Fruit fly (Drosophila melanogaster) whole organism, prepupa: ENCODE results near the gene eIF1.

Experiments used
- Blimp-1 ChIP-seq: fragments of 200-800 bp; sonication (Bioruptor generic); optimal IDR thresholded peaks from 3 replicates; lab custom pipeline; 2017; ENCODE audit warnings: missing biosample characterization, missing genetic modification characterization, mild to moderate bottlenecking, moderate library complexity, missing genetic modification reagents
- CG11294 ChIP-seq: fragments of 200-800 bp; sonication (Bioruptor generic); IDR thresholded peaks from 2 replicates; pipeline ENCODE4 v1.3.6; 2022; ENCODE audit warnings: missing biosample characterization, missing genetic modification characterization
- CG11762 ChIP-seq: fragments of 200-800 bp; sonication (Bioruptor generic); optimal IDR thresholded peaks from 3 replicates; lab custom pipeline; 2016; ENCODE audit warnings: missing biosample characterization, missing genetic modification characterization; ENCODE audit not compliant: insufficient read depth
- CG1621 ChIP-seq: fragments of 200-800 bp; sonication (Bioruptor generic); optimal IDR thresholded peaks from 3 replicates; lab custom pipeline; 2018; ENCODE audit warnings: missing biosample characterization, mild to moderate bottlenecking, missing genetic modification characterization
- CG31627 ChIP-seq: fragments of 200-800 bp; sonication (Bioruptor generic); optimal IDR thresholded peaks from 3 replicates; lab custom pipeline; 2016; ENCODE audit warnings: missing biosample characterization, missing genetic modification characterization
- CG34406 ChIP-seq: fragments of 200-800 bp; sonication (Bioruptor generic); optimal IDR thresholded peaks from 3 replicates; lab custom pipeline; 2016; ENCODE audit warnings: missing biosample characterization, missing genetic modification characterization
- CG4318 ChIP-seq: fragments of 200-800 bp; sonication (Bioruptor generic); optimal IDR thresholded peaks from 3 replicates; lab custom pipeline; 2017; ENCODE audit warnings: missing biosample characterization, mild to moderate bottlenecking, missing genetic modification characterization
- CG6163 ChIP-seq: fragments of 200-800 bp; sonication (Bioruptor generic); IDR thresholded peaks from 3 replicates; pipeline ENCODE4 v1.3.6; 2022; ENCODE audit warnings: missing biosample characterization, missing genetic modification characterization
- CG6276 ChIP-seq: fragments of 200-800 bp; sonication (Bioruptor generic); optimal IDR thresholded peaks from 2 replicates; lab custom pipeline; 2017; ENCODE audit warnings: missing biosample characterization, mild to moderate bottlenecking, missing genetic modification characterization
- CG6792 ChIP-seq: fragments of 200-800 bp; sonication (Bioruptor generic); optimal IDR thresholded peaks from 3 replicates; lab custom pipeline; 2016; ENCODE audit warnings: missing biosample characterization, missing genetic modification characterization
- CG6808 ChIP-seq: fragments of 200-800 bp; sonication (Bioruptor generic); optimal IDR thresholded peaks from 3 replicates; lab custom pipeline; 2017; ENCODE audit warnings: missing biosample characterization, missing genetic modification characterization, mild to moderate bottlenecking, moderate library complexity, missing genetic modification reagents
- CG6854 ChIP-seq: fragments of 200-800 bp; sonication (Bioruptor generic); optimal IDR thresholded peaks from 2 replicates; lab custom pipeline; 2017; ENCODE audit warnings: missing biosample characterization, mild to moderate bottlenecking, missing genetic modification characterization
- CG8119 ChIP-seq: fragments of 200-800 bp; sonication (Bioruptor generic); IDR thresholded peaks from 3 replicates; pipeline ENCODE4 v1.3.6; 2022; ENCODE audit warnings: missing biosample characterization, missing genetic modification characterization
- CG8319 ChIP-seq: fragments of 200-800 bp; sonication (Bioruptor generic); optimal IDR thresholded peaks from 3 replicates; lab custom pipeline; 2016; ENCODE audit warnings: missing biosample characterization, missing genetic modification characterization
- CG8632 ChIP-seq: fragments of 200-800 bp; sonication (Bioruptor generic); optimal IDR thresholded peaks from 3 replicates; lab custom pipeline; 2016; ENCODE audit warnings: missing biosample characterization, missing genetic modification characterization
- CG9139 ChIP-seq: fragments of 200-800 bp; sonication (Bioruptor generic); optimal IDR thresholded peaks from 3 replicates; lab custom pipeline; 2017; ENCODE audit warnings: missing biosample characterization, mild to moderate bottlenecking, missing genetic modification characterization
- Eip78C ChIP-seq: fragments of 200-800 bp; sonication (Bioruptor generic); peaks from one replicate; lab custom pipeline; 2016; ENCODE audit warnings: missing biosample characterization, missing genetic modification characterization
- Ets21C ChIP-seq: fragments of 200-800 bp; sonication (Bioruptor generic); optimal IDR thresholded peaks from 3 replicates; lab custom pipeline; 2016; ENCODE audit warnings: missing biosample characterization, missing genetic modification characterization
- Ets96B ChIP-seq: fragments of 200-800 bp; optimal IDR thresholded peaks from 2 replicates; lab custom pipeline; 2019; ENCODE audit warnings: missing biosample characterization, mild to moderate bottlenecking, missing genetic modification characterization, moderate library complexity
- Gug ChIP-seq: fragments of 200-800 bp; sonication (Bioruptor generic); IDR thresholded peaks from 2 replicates; pipeline ENCODE4 v1.3.6; 2022; ENCODE audit warnings: missing biosample characterization, missing genetic modification characterization
- Hr38 ChIP-seq: sonication (Bioruptor generic); optimal IDR thresholded peaks from 2 replicates; lab custom pipeline; 2016; ENCODE audit warnings: missing biosample characterization, missing genetic modification characterization
- Hr39 ChIP-seq: fragments of 200-800 bp; sonication (Bioruptor generic); optimal IDR thresholded peaks from 2 replicates; lab custom pipeline; 2016; ENCODE audit warnings: missing biosample characterization, missing genetic modification characterization
- Hr4 ChIP-seq: fragments of 200-800 bp; sonication (Bioruptor generic); optimal IDR thresholded peaks from 3 replicates; lab custom pipeline; 2016; ENCODE audit warnings: missing biosample characterization, missing genetic modification characterization
- Met ChIP-seq: fragments of 200-800 bp; sonication (Bioruptor generic); optimal IDR thresholded peaks from 3 replicates; lab custom pipeline; 2016; ENCODE audit warnings: missing biosample characterization, missing genetic modification characterization
- OdsH ChIP-seq: fragments of 200-800 bp; sonication (Bioruptor generic); optimal IDR thresholded peaks from 3 replicates; lab custom pipeline; 2016; ENCODE audit warnings: missing biosample characterization, missing genetic modification characterization
- Smox ChIP-seq: fragments of 200-800 bp; sonication (Bioruptor generic); optimal IDR thresholded peaks from 3 replicates; lab custom pipeline; 2016; ENCODE audit warnings: missing biosample characterization, missing genetic modification characterization
- Sox102F ChIP-seq: fragments of 200-800 bp; sonication (Bioruptor generic); optimal IDR thresholded peaks from 2 replicates; lab custom pipeline; 2016; ENCODE audit warnings: missing biosample characterization, mild to moderate bottlenecking, missing genetic modification characterization
- Sox14 ChIP-seq: fragments of 200-800 bp; sonication (Bioruptor generic); optimal IDR thresholded peaks from 3 replicates; lab custom pipeline; 2016; ENCODE audit warnings: missing biosample characterization, missing genetic modification characterization
- Sox15 ChIP-seq: fragments of 200-800 bp; sonication (Bioruptor generic); optimal IDR thresholded peaks from 3 replicates; lab custom pipeline; 2016; ENCODE audit warnings: missing biosample characterization, missing genetic modification characterization
- achi ChIP-seq: fragments of 200-800 bp; sonication (Bioruptor generic); optimal IDR thresholded peaks from 3 replicates; lab custom pipeline; 2016; ENCODE audit warnings: missing biosample characterization, missing genetic modification characterization
- acj6 ChIP-seq: fragments of 200-800 bp; sonication (Bioruptor generic); optimal IDR thresholded peaks from 3 replicates; lab custom pipeline; 2016; ENCODE audit warnings: missing biosample characterization, missing genetic modification characterization
- dac ChIP-seq: fragments of 200-800 bp; sonication (Bioruptor generic); optimal IDR thresholded peaks from 2 replicates; lab custom pipeline; 2017; ENCODE audit warnings: missing biosample characterization, mild to moderate bottlenecking, missing genetic modification characterization
- eg ChIP-seq: fragments of 200-800 bp; sonication (Bioruptor generic); IDR thresholded peaks from 3 replicates; pipeline ENCODE4 v1.3.6; 2022; ENCODE audit warnings: missing biosample characterization, missing genetic modification characterization
- esn ChIP-seq: fragments of 200-800 bp; sonication (Bioruptor generic); optimal IDR thresholded peaks from 2 replicates; lab custom pipeline; 2016; ENCODE audit warnings: missing biosample characterization, mild to moderate bottlenecking, missing genetic modification characterization, moderate library complexity
- fd59A ChIP-seq: fragments of 200-800 bp; sonication (Bioruptor generic); optimal IDR thresholded peaks from 2 replicates; lab custom pipeline; 2017; ENCODE audit warnings: missing biosample characterization, mild to moderate bottlenecking, missing genetic modification characterization, missing genetic modification reagents
- fd85E ChIP-seq: fragments of 200-800 bp; sonication (Bioruptor generic); optimal IDR thresholded peaks from 3 replicates; lab custom pipeline; 2016; ENCODE audit warnings: missing biosample characterization, missing genetic modification characterization
- fkh ChIP-seq: fragments of 200-800 bp; sonication (Bioruptor generic); optimal IDR thresholded peaks from 3 replicates; lab custom pipeline; 2017; ENCODE audit warnings: missing biosample characterization, mild to moderate bottlenecking, missing genetic modification characterization, moderate library complexity
- net ChIP-seq: fragments of 200-800 bp; sonication (Bioruptor generic); optimal IDR thresholded peaks from 3 replicates; lab custom pipeline; 2016; ENCODE audit warnings: missing biosample characterization, missing genetic modification characterization
- pdm3 ChIP-seq: fragments of 200-800 bp; sonication (Bioruptor generic); optimal IDR thresholded peaks from 3 replicates; lab custom pipeline; 2016; ENCODE audit warnings: missing biosample characterization, missing genetic modification characterization
- salr ChIP-seq, 2 experiments: fragments of 200-800 bp; sonication (Bioruptor generic); optimal IDR thresholded peaks; 3 replicates each; lab custom pipeline; 2016 to 2018; ENCODE audit warnings: missing biosample characterization in 2 of 2, missing genetic modification characterization in 2 of 2, mild to moderate bottlenecking in 1 of 2
- spab ChIP-seq: fragments of 200-800 bp; sonication (Bioruptor generic); optimal IDR thresholded peaks from 2 replicates; lab custom pipeline; 2017; ENCODE audit warnings: missing biosample characterization, mild to moderate bottlenecking, missing genetic modification characterization, missing genetic modification reagents
- ss ChIP-seq, 2 experiments: fragments of 200-800 bp; sonication (Bioruptor generic); optimal IDR thresholded peaks; 2 replicates in 1 of 2; 3 replicates in 1 of 2; lab custom pipeline; 2017 to 2018; ENCODE audit warnings: mild to moderate bottlenecking in 2 of 2, missing biosample characterization in 2 of 2, missing genetic modification characterization in 2 of 2, moderate library complexity in 1 of 2
- topi ChIP-seq: fragments of 200-800 bp; sonication (Bioruptor generic); optimal IDR thresholded peaks from 3 replicates; lab custom pipeline; 2016; ENCODE audit warnings: missing biosample characterization, missing genetic modification characterization
- vri ChIP-seq: fragments of 200-800 bp; sonication (Bioruptor generic); optimal IDR thresholded peaks from 3 replicates; lab custom pipeline; 2016; ENCODE audit warnings: missing biosample characterization, mild to moderate bottlenecking, missing genetic modification characterization

eIF1 gene

dm6 chr3L:3248714-3249663, 25.8 kb downstream of the eIF1 start (continued):
- TF ChIP-seq fkh (GFP tag; lab: Kevin White, UChicago) (no peak), CG6792 (GFP tag; lab: Kevin White, UChicago) (peak; percentile 98), Ets96B (peak; percentile 98), CG6163 (GFP tag; lab: Robert Waterston, UW) (peak; percentile 82), spab (GFP tag; lab: Kevin White, UChicago) (peak; percentile 98), Sox14 (peak; percentile 98), CG8119 (GFP tag; lab: Robert Waterston, UW) (peak; percentile 94), CG6276 (GFP tag; lab: Kevin White, UChicago) (peak; percentile 94), acj6 (GFP tag; lab: Kevin White, UChicago) (peak; percentile 99), CG9139 (GFP tag; lab: Kevin White, UChicago) (peak; percentile 96), pdm3 (GFP tag; lab: Kevin White, UChicago) (peak; percentile 97), achi (GFP tag; lab: Kevin White, UChicago) (peak; percentile 97), esn (GFP tag; lab: Kevin White, UChicago) (peak; percentile 99), CG34406 (peak; percentile 99), fd59A (GFP tag; lab: Kevin White, UChicago) (peak; percentile 99), CG11762 (peak; percentile 98), Eip78C (GFP tag; lab: Kevin White, UChicago) (peak; percentile 100), Blimp-1 (peak; percentile 94), dac (peak; percentile 82), CG4318 (GFP tag; lab: Kevin White, UChicago) (peak; percentile 93), Sox15 (GFP tag; lab: Kevin White, UChicago) (peak; percentile 99), Met (peak; percentile 99), Gug (GFP tag; lab: Robert Waterston, UW) (peak; percentile 85), eg (GFP tag; lab: Robert Waterston, UW) (peak; percentile 76), topi (GFP tag; lab: Kevin White, UChicago) (peak; percentile 99), CG8319 (peak; percentile 98), salr (GFP tag; optimal IDR thresholded peaks at IDR 0.05; lab: Kevin White, UChicago) (peak; percentile 86 to 98), vri (GFP tag; lab: Kevin White, UChicago) (peak; percentile 95), ss (GFP tag; optimal IDR thresholded peaks at IDR 0.05; lab: Kevin White, UChicago) (peak; percentile 98 to 99), Sox102F (GFP tag; lab: Kevin White, UChicago) (peak; percentile 97), Hr39 (peak; percentile 99), CG6808 (GFP tag; lab: Kevin White, UChicago) (peak; percentile 99)

dm6 chr3L:3249664-3249996, 26.5 kb downstream of the eIF1 start:
- TF ChIP-seq Blimp-1 (peak; percentile 85), Hr38 (GFP tag; lab: Kevin White, UChicago) (no peak)
- TF ChIP-seq, all 60 proteins: peak for 1

- TF ChIP-seq eg (GFP tag; lab: Robert Waterston, UW) (peak; percentile 77), CG8119 (GFP tag; lab: Robert Waterston, UW) (peak; percentile 94), CG6276 (GFP tag; lab: Kevin White, UChicago) (peak; percentile 94), fd85E (GFP tag; lab: Kevin White, UChicago) (no peak), Ets21C (no peak), CG1621 (tag; lab: Kevin White, UChicago) (peak; percentile 16), Hr4 (GFP tag; lab: Kevin White, UChicago) (peak; percentile 96), CG11294 (GFP tag; lab: Robert Waterston, UW) (peak; percentile 81), Met (peak; percentile 9), CG4318 (GFP tag; lab: Kevin White, UChicago) (peak; percentile 95), Smox (GFP tag; lab: Kevin White, UChicago) (peak; percentile 33), net (GFP tag; lab: Kevin White, UChicago) (peak; percentile 84), CG8632 (GFP tag; lab: Kevin White, UChicago) (peak; percentile 60), CG34406 (peak; percentile 45), OdsH (peak; percentile 89), Sox102F (GFP tag; lab: Kevin White, UChicago) (no peak), CG6854 (GFP tag; lab: Kevin White, UChicago) (no peak), topi (GFP tag; lab: Kevin White, UChicago) (peak; percentile 17), CG31627 (peak; percentile 36), Sox14 (peak; percentile 91), Ets96B (peak; percentile 68)
Measured at dm6 chr3L:3249997-3250774, 27.0 kb downstream of the eIF1 start.
